Worm (Caenorhabditis elegans) whole organism, L4 larva: Measurements from ENCODE around the gene K12G11.6.

Experiments used
- T26A8.4 ChIP-seq: fragments of 200-800 bp; sonication (Bioruptor generic); IDR thresholded peaks from 2 replicates; pipeline ENCODE4 v1.3.6; 2022; ENCODE audit warnings: missing genetic modification characterization, missing compliant biosample characterization
- ces-1 ChIP-seq: fragments of 150-350 bp; sonication (generic microtip); optimal IDR thresholded peaks from 4 replicates; lab custom pipeline; 2014; ENCODE audit warnings: missing biosample characterization, missing genetic modification reagents, missing genetic modification characterization
- dve-1 ChIP-seq: sonication (generic microtip); optimal IDR thresholded peaks from 2 replicates; lab custom pipeline; 2017; ENCODE audit warnings: antibody characterized with exemption, mild to moderate bottlenecking, missing genetic modification characterization, missing compliant biosample characterization; ENCODE audit not compliant: insufficient read depth
- egl-27 ChIP-seq: sonication (generic microtip); optimal IDR thresholded peaks from 3 replicates; lab custom pipeline; 2017; ENCODE audit warnings: missing biosample characterization, missing genetic modification reagents, missing genetic modification characterization
- hif-1 ChIP-seq, 2 experiments: sonication (generic microtip); optimal IDR thresholded peaks; 2 replicates each; lab custom pipeline; 2016 to 2017; ENCODE audit warnings: missing compliant biosample characterization in 2 of 2, missing genetic modification characterization in 2 of 2, missing genetic modification reagents in 2 of 2, missing genotype in 2 of 2, mild to moderate bottlenecking in 1 of 2
- lsy-2 ChIP-seq, 2 experiments: fragments of 150-350 bp in 1 of 2; sonication (generic microtip) in 1 of 2; optimal IDR thresholded peaks; 2 replicates each; lab custom pipeline; 2014 to 2017; ENCODE audit warnings: missing biosample characterization in 2 of 2, missing genetic modification characterization in 2 of 2
- madf-5 ChIP-seq, 2 experiments: fragments of 200-800 bp; sonication (Bioruptor generic); IDR thresholded peaks; 2 replicates each; pipeline ENCODE4 v1.3.6; 2022; ENCODE audit warnings: missing compliant biosample characterization in 2 of 2, missing genetic modification characterization in 2 of 2
- mdl-1 ChIP-seq, 2 experiments: fragments of 150-350 bp in 1 of 2; sonication (generic microtip) in 1 of 2; optimal IDR thresholded peaks; 2 replicates each; lab custom pipeline; 2014 to 2017; ENCODE audit warnings: missing biosample characterization in 2 of 2, missing genetic modification characterization in 2 of 2
- mep-1 ChIP-seq: fragments of 150-350 bp; sonication (generic microtip); optimal IDR thresholded peaks from 3 replicates; lab custom pipeline; 2014; ENCODE audit warnings: missing biosample characterization, missing genetic modification characterization
- nhr-102 ChIP-seq: sonication (generic microtip); optimal IDR thresholded peaks from 2 replicates; lab custom pipeline; 2016; ENCODE audit warnings: mild to moderate bottlenecking, missing genetic modification characterization, moderate library complexity, missing compliant biosample characterization
- nhr-28 ChIP-seq: fragments of 150-350 bp; optimal IDR thresholded peaks from 2 replicates; lab custom pipeline; 2014; ENCODE audit warnings: missing biosample characterization, missing genetic modification characterization
- spr-1 ChIP-seq: sonication (generic microtip); optimal IDR thresholded peaks from 2 replicates; lab custom pipeline; 2016; ENCODE audit warnings: mild to moderate bottlenecking, missing genetic modification characterization, missing compliant biosample characterization
- unc-62 ChIP-seq, 3 experiments: fragments of 150-350 bp in 1 of 3; sonication (generic microtip); optimal IDR thresholded peaks in 2 of 3; peaks in 1 of 3; 1 replicate in 1 of 3; 2 replicates in 2 of 3; lab custom pipeline; 2014 to 2017; ENCODE audit warnings: missing biosample characterization in 3 of 3, missing genetic modification characterization in 3 of 3, missing genetic modification reagents in 3 of 3, missing genotype in 1 of 3

- TF ChIP-seq unc-62 (GFP tag; optimal IDR thresholded peaks at IDR 0.05 in 1 of 2; lab: Kevin White, UChicago), result peak in 1 of 2 experiments; percentile 86
- TF ChIP-seq unc-62 (tag; optimal IDR thresholded peaks at IDR 0.05; lab: Kevin White, UChicago), result no peak
- no peak for TF ChIP-seq madf-5 (GFP tag; IDR thresholded peaks at IDR 0.05; lab: Robert Waterston, UW)
- TF ChIP-seq dve-1 (tag; lab: Kevin White, UChicago), result no peak
- no peak for TF ChIP-seq mdl-1 (tag; optimal IDR thresholded peaks at IDR 0.05; lab: Kevin White, UChicago)
- TF ChIP-seq hif-1 (tag; optimal IDR thresholded peaks at IDR 0.05; lab: Kevin White, UChicago), result no peak
- TF ChIP-seq T26A8.4 (GFP tag; lab: Robert Waterston, UW), result no peak
- TF ChIP-seq ces-1 (GFP tag; lab: Kevin White, UChicago), result no peak
- no peak for TF ChIP-seq lsy-2 (tag; optimal IDR thresholded peaks at IDR 0.05; lab: Kevin White, UChicago)
- no peak for TF ChIP-seq spr-1 (tag; lab: Kevin White, UChicago)
- TF ChIP-seq egl-27 (tag; lab: Kevin White, UChicago), result no peak
- no peak for TF ChIP-seq mep-1 (tag; lab: Kevin White, UChicago)
- no peak for TF ChIP-seq nhr-102
- TF ChIP-seq nhr-28 (tag; lab: Kevin White, UChicago), result no peak
Observed at ce11 chrV:11846969-11847368, 47.2 kb upstream of the K12G11.6 start.
